Worm (Caenorhabditis elegans) whole organism, L1 larva: ENCODE results near the gene ttr-3.

Experiments used
- C16A3.4 ChIP-seq: fragments of 150-350 bp; optimal IDR thresholded peaks from 2 replicates; lab custom pipeline; 2014; ENCODE audit warnings: missing biosample characterization, missing genetic modification characterization
- F16B12.6 ChIP-seq: fragments of 150-350 bp; optimal IDR thresholded peaks from 2 replicates; lab custom pipeline; 2014; ENCODE audit warnings: missing biosample characterization, missing genetic modification characterization
- aha-1 ChIP-seq: fragments of 150-350 bp; optimal IDR thresholded peaks from 2 replicates; lab custom pipeline; 2014; ENCODE audit warnings: missing biosample characterization, missing genetic modification characterization
- alr-1 ChIP-seq: fragments of 200-800 bp; sonication (Bioruptor generic); optimal IDR thresholded peaks from 2 replicates; lab custom pipeline; 2018; ENCODE audit warnings: borderline replicate concordance, mild to moderate bottlenecking, missing genetic modification characterization, missing compliant biosample characterization
- ama-1 ChIP-seq: fragments of 150-350 bp; optimal IDR thresholded peaks from 2 replicates; lab custom pipeline; 2014
- ceh-63 ChIP-seq: fragments of 200-800 bp; sonication (Bioruptor generic); optimal IDR thresholded peaks from 2 replicates; lab custom pipeline; 2018; ENCODE audit warnings: mild to moderate bottlenecking, missing genetic modification characterization, missing compliant biosample characterization
- ceh-90 ChIP-seq: sonication (generic microtip); optimal IDR thresholded peaks from 2 replicates; lab custom pipeline; 2016; ENCODE audit warnings: missing genetic modification characterization, missing compliant biosample characterization
- ces-1 ChIP-seq: fragments of 150-350 bp; optimal IDR thresholded peaks from 2 replicates; lab custom pipeline; 2014; ENCODE audit warnings: missing biosample characterization, missing genetic modification reagents, missing genetic modification characterization
- dpl-1 ChIP-seq, 3 experiments: fragments of 150-350 bp in 2 of 3; sonication (generic microtip) in 1 of 3; optimal IDR thresholded peaks; 2 replicates each; lab custom pipeline; 2014 to 2017; ENCODE audit warnings: missing biosample characterization in 3 of 3, missing genetic modification characterization in 3 of 3, missing genetic modification reagents in 3 of 3
- dsc-1 ChIP-seq: sonication (generic microtip); optimal IDR thresholded peaks from 2 replicates; lab custom pipeline; 2016; ENCODE audit warnings: mild to moderate bottlenecking, missing genetic modification characterization, missing compliant biosample characterization
- efl-1 ChIP-seq, 4 experiments: fragments of 150-350 bp; optimal IDR thresholded peaks in 3 of 4; peaks in 1 of 4; 1 replicate in 1 of 4; 2 replicates in 3 of 4; lab custom pipeline; 2014; ENCODE audit warnings: missing biosample characterization in 2 of 4, missing genetic modification characterization in 2 of 4, missing genetic modification reagents in 2 of 4
- efl-3 ChIP-seq: fragments of 200-800 bp; sonication (Bioruptor generic); optimal IDR thresholded peaks from 2 replicates; lab custom pipeline; 2018; ENCODE audit warnings: mild to moderate bottlenecking, missing genetic modification characterization, missing compliant biosample characterization
- egl-27 ChIP-seq, 2 experiments: fragments of 150-350 bp in 1 of 2; sonication (generic microtip); optimal IDR thresholded peaks; 3 replicates each; lab custom pipeline; 2017 to 2018; ENCODE audit warnings: missing biosample characterization in 2 of 2, missing genetic modification characterization in 2 of 2, missing genetic modification reagents in 2 of 2
- elt-2 ChIP-seq: sonication (generic microtip); optimal IDR thresholded peaks from 2 replicates; lab custom pipeline; 2016; ENCODE audit warnings: missing genetic modification characterization, mild to moderate bottlenecking, inconsistent platforms, missing compliant biosample characterization, missing genetic modification reagents
- fos-1 ChIP-seq: fragments of 150-350 bp; optimal IDR thresholded peaks from 2 replicates; lab custom pipeline; 2014; ENCODE audit warnings: missing biosample characterization, missing genetic modification characterization
- hlh-17 ChIP-seq: fragments of 200-800 bp; sonication (Bioruptor generic); optimal IDR thresholded peaks from 2 replicates; lab custom pipeline; 2018; ENCODE audit warnings: missing genetic modification characterization, mild to moderate bottlenecking, missing compliant biosample characterization, moderate library complexity, borderline replicate concordance
- irx-1 ChIP-seq: sonication (generic microtip); optimal IDR thresholded peaks from 2 replicates; lab custom pipeline; 2016; ENCODE audit warnings: missing genetic modification characterization, missing compliant biosample characterization
- jun-1 ChIP-seq: fragments of 150-350 bp; optimal IDR thresholded peaks from 2 replicates; lab custom pipeline; 2014; ENCODE audit warnings: missing biosample characterization, missing genetic modification reagents, missing genetic modification characterization
- lin-13 ChIP-seq: fragments of 150-350 bp; optimal IDR thresholded peaks from 2 replicates; lab custom pipeline; 2014; ENCODE audit warnings: missing biosample characterization, missing genetic modification reagents, missing genetic modification characterization
- lin-35 ChIP-seq, 2 experiments: fragments of 150-350 bp; optimal IDR thresholded peaks; 2 replicates each; lab custom pipeline; 2014; ENCODE audit warnings: missing biosample characterization in 2 of 2, missing genetic modification characterization in 2 of 2, missing genetic modification reagents in 2 of 2
- mab-9 ChIP-seq: fragments of 200-800 bp; sonication (Bioruptor generic); IDR thresholded peaks from 2 replicates; pipeline ENCODE4 v1.3.6; 2022; ENCODE audit warnings: missing genetic modification reagents, missing genetic modification characterization, missing compliant biosample characterization
- mdl-1 ChIP-seq, 2 experiments: fragments of 150-350 bp; optimal IDR thresholded peaks; 2 replicates each; lab custom pipeline; 2014 to 2017; ENCODE audit warnings: missing biosample characterization in 2 of 2, missing genetic modification characterization in 2 of 2, inconsistent platforms in 1 of 2
- nhr-20 ChIP-seq: sonication (generic microtip); optimal IDR thresholded peaks from 2 replicates; lab custom pipeline; 2016; ENCODE audit warnings: mild to moderate bottlenecking, missing genetic modification characterization, missing compliant biosample characterization
- nhr-47 ChIP-seq: sonication (generic microtip); optimal IDR thresholded peaks from 2 replicates; lab custom pipeline; 2016; ENCODE audit warnings: mild to moderate bottlenecking, missing genetic modification characterization, moderate library complexity, missing compliant biosample characterization
- nhr-76 ChIP-seq: sonication (generic microtip); optimal IDR thresholded peaks from 2 replicates; lab custom pipeline; 2017; ENCODE audit warnings: missing biosample characterization, missing genetic modification characterization
- nhr-77 ChIP-seq: fragments of 150-350 bp; optimal IDR thresholded peaks from 2 replicates; lab custom pipeline; 2014; ENCODE audit warnings: missing biosample characterization, missing genetic modification characterization
- nhr-85 ChIP-seq: sonication (generic microtip); peaks from one replicate; lab custom pipeline; 2016; ENCODE audit warnings: missing genetic modification characterization, inconsistent platforms, missing compliant biosample characterization
- pqm-1 ChIP-seq: sonication (generic microtip); optimal IDR thresholded peaks from 3 replicates; lab custom pipeline; 2017; ENCODE audit warnings: missing biosample characterization, missing genetic modification characterization
- tbx-2 ChIP-seq: sonication (generic microtip); optimal IDR thresholded peaks from 2 replicates; lab custom pipeline; 2016; ENCODE audit warnings: missing genetic modification characterization, missing compliant biosample characterization
- unc-30 ChIP-seq: sonication (generic microtip); optimal IDR thresholded peaks from 2 replicates; lab custom pipeline; 2017; ENCODE audit warnings: missing biosample characterization, missing genetic modification characterization
- unc-62 ChIP-seq: fragments of 150-350 bp; optimal IDR thresholded peaks from 2 replicates; lab custom pipeline; 2014; ENCODE audit warnings: missing biosample characterization, missing genetic modification reagents, missing genetic modification characterization
- unc-98 ChIP-seq: fragments of 200-800 bp; sonication (Bioruptor generic); IDR thresholded peaks from 2 replicates; pipeline ENCODE4 v1.3.6; 2022; ENCODE audit warnings: missing genetic modification characterization, missing compliant biosample characterization
- xbp-1 ChIP-seq: sonication (generic microtip); optimal IDR thresholded peaks from 2 replicates; lab custom pipeline; 2016; ENCODE audit warnings: missing genetic modification characterization, missing compliant biosample characterization
- zag-1 ChIP-seq: fragments of 150-350 bp; optimal IDR thresholded peaks from 2 replicates; lab custom pipeline; 2014; ENCODE audit warnings: missing biosample characterization, missing genetic modification characterization
- zip-4 ChIP-seq: fragments of 200-800 bp; sonication (Bioruptor generic); optimal IDR thresholded peaks from 2 replicates; lab custom pipeline; 2018; ENCODE audit warnings: mild to moderate bottlenecking, missing genetic modification characterization, moderate library complexity, missing compliant biosample characterization
- ztf-11 ChIP-seq, 2 experiments: sonication (generic microtip); optimal IDR thresholded peaks; 2 replicates each; lab custom pipeline; 2016 to 2017; ENCODE audit warnings: missing genetic modification characterization in 2 of 2, missing biosample characterization in 1 of 2, missing compliant biosample characterization in 1 of 2

ttr-3 gene

ce11 chrIII:9932091-9932490 lies 5.5 kb upstream of the ttr-3 start, which contains the start of gene dec-7 (continued):
- TF ChIP-seq xbp-1 (tag; lab: Kevin White, UChicago) (no peak), ztf-11 (tag; optimal IDR thresholded peaks at IDR 0.05; lab: Kevin White, UChicago) (no peak)
- TF ChIP-seq, all 84 proteins: peak for 0

- TF ChIP-seq lin-35 (GFP tag; optimal IDR thresholded peaks at IDR 0.05; lab: Kevin White, UChicago) (peak in 1 of 2 experiments; percentile 32), pqm-1 (tag; lab: Kevin White, UChicago) (peak; percentile 8), jun-1 (peak; percentile 10), ceh-90 (no peak), xbp-1 (tag; lab: Kevin White, UChicago) (no peak), elt-2 (tag; lab: Kevin White, UChicago) (peak; percentile 93), nhr-76 (no peak), efl-3 (GFP tag; lab: Kevin White, UChicago) (no peak), F16B12.6 (tag; lab: Kevin White, UChicago) (no peak), unc-62 (GFP tag; lab: Kevin White, UChicago) (no peak), efl-1 (optimal IDR thresholded peaks at IDR 0.05; lab: Kevin White, UChicago) (no peak), efl-1 (GFP tag; optimal IDR thresholded peaks at IDR 0.05 in 1 of 2; lab: Kevin White, UChicago) (peak in 1 of 2 experiments; percentile 91), nhr-47 (no peak), lin-13 (GFP tag; lab: Kevin White, UChicago) (no peak), mdl-1 (tag; optimal IDR thresholded peaks at IDR 0.05; lab: Kevin White, UChicago) (no peak)
Observed at ce11 chrIII:9930406-9930805, 3.9 kb upstream of the ttr-3 start.

- peak; percentile 57 for TF ChIP-seq nhr-85 (tag; lab: Kevin White, UChicago)
- TF ChIP-seq nhr-76, result no peak
- no peak for TF ChIP-seq fos-1 (tag; lab: Kevin White, UChicago)
- TF ChIP-seq zip-4, result no peak
- TF ChIP-seq nhr-77 (tag; lab: Kevin White, UChicago), result no peak
- TF ChIP-seq xbp-1 (tag; lab: Kevin White, UChicago), result no peak
- no peak for TF ChIP-seq alr-1 (tag; lab: Kevin White, UChicago)
- TF ChIP-seq unc-30 (tag; lab: Kevin White, UChicago), result no peak
Observed at ce11 chrIII:9929525-9929924, 3.0 kb upstream of the ttr-3 start.

ce11 chrIII:9928777-9929176 lies 2.2 kb upstream of the ttr-3 start, which contains the start of gene ttr-1:
ttr-1 (plus strand) TSS chrIII:9929077.
- no peak for TF ChIP-seq unc-98
- no peak for TF ChIP-seq irx-1 (tag; lab: Kevin White, UChicago)
- no peak for TF ChIP-seq zag-1 (tag; lab: Kevin White, UChicago)
- no peak for TF ChIP-seq nhr-20
- no peak for TF ChIP-seq mab-9 (GFP tag; lab: Robert Waterston, UW)
- no peak for TF ChIP-seq ces-1 (GFP tag; lab: Kevin White, UChicago)
- no peak for TF ChIP-seq C16A3.4 (tag; lab: Kevin White, UChicago)
- no peak for TF ChIP-seq ceh-63 (GFP tag; lab: Kevin White, UChicago)
- TF ChIP-seq aha-1, result no peak
- no peak for TF ChIP-seq egl-27 (tag; optimal IDR thresholded peaks at IDR 0.05; lab: Kevin White, UChicago)
- no peak for TF ChIP-seq zip-4
- no peak for TF ChIP-seq dsc-1 (tag; lab: Kevin White, UChicago)
- no peak for TF ChIP-seq dpl-1 (GFP tag; optimal IDR thresholded peaks at IDR 0.05; lab: Kevin White, UChicago)
- no peak for TF ChIP-seq ama-1 (lab: Kevin White, UChicago)
- TF ChIP-seq nhr-85 (tag; lab: Kevin White, UChicago), result no peak
- no peak for TF ChIP-seq tbx-2 (tag; lab: Kevin White, UChicago)
- TF ChIP-seq ztf-11 (tag; optimal IDR thresholded peaks at IDR 0.05; lab: Kevin White, UChicago), result no peak
- TF ChIP-seq jun-1, result no peak
- TF ChIP-seq hlh-17 (GFP tag; lab: Kevin White, UChicago), result no peak
- TF ChIP-seq, all 84 proteins: peak for 0
